Fruit fly (Drosophila melanogaster) S2 (cell line): Measurements from ENCODE around the gene sphe.

ENCODE experiments used
- CG8478 ChIP-seq: fragments of >200 bp; optimal IDR thresholded peaks from 2 replicates; lab custom pipeline; 2018
- CTCF ChIP-seq, 2 experiments: fragments of >200 bp; optimal IDR thresholded peaks; 2 replicates each; lab custom pipeline; 2018

The sphe gene

DNA sequence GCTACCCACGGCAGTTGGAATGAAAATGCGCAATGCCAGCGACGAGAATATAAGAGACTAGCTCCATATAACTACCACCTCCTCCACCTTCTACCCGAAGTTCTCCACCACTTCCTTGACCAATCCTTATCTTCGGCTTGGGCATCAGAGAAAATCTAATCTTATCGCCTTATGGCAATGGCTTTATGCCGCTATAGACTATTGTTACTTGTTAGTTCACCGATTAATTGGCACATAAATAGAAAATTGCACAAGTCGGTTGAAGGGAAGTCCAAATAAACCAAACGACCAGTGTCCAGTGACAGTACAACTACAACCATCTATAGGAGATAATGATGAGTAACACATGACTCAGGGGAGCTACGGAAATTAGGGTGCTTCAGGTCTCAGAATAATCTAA, at the start of gene sphe:
TSS of gene sphe (minus strand) at position 32 of the 400 bp plus-strand sequence.
- TF ChIP-seq CG8478 (lab: Kevin White, UChicago) (no peak), CTCF (optimal IDR thresholded peaks at IDR 0.05; lab: Kevin White, UChicago) (no peak)

DNA sequence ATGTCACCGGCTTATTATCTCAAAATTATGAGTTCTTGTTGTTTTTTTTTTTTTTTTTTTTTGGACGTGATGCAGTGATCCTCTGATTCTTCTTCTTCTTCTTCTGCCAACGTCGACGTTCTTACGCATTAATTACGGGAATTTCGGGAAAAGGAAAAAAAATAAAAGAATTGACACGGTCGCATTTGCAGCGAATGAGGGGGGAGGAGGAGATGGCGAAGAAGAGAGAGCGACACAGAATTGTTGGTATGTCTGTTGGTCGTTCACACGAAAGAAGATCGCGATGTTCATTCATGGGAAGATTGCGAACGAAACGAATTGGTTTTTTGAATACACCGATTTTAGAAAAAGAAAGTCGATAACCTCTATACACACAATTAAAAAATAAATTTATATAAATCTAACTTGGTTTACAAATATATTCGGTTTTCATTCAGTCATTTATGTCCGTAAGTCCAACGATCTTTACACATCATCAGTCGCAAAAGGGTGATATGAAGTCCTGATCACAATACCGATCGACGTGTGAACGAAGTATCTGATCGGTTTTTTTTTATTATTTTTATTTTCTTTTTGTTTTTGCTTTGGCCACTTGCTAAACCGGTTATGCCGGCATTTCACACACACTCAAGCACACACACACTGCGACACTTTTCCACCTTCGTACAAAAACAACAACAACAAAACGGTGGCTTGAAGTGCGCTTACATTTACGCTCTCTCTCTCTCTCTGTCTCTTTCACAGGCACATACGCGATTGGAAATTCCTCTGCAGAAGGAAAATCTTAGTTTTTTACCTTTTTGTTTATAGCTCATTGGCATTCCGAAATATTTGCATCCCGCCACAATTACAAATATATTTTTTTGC, 49.2 kb upstream of the sphe start:
- no peak for TF ChIP-seq CG8478 (lab: Kevin White, UChicago)
- no peak for TF ChIP-seq CTCF (optimal IDR thresholded peaks at IDR 0.05; lab: Kevin White, UChicago)

DNA sequence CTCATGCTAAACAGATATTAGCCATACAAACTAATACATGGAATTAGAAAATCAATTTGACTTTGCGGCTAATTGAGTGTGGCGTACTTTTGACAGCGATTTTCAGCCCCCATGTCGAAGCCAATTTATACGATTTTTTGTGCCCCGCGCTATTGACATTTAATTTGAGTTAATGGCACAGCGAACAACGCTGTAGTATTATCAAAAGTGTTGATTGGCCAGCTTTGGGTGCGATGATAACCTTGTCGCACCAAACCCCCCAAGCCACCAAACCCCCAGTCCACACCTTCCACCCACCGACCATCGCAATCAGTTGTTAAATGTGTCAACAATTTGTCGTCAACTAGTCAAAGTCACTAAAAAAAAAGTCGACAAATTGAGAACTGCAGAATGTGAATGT, 47.6 kb upstream of the sphe start:
- TF ChIP-seq CG8478 (lab: Kevin White, UChicago) (no peak), CTCF (optimal IDR thresholded peaks at IDR 0.05; lab: Kevin White, UChicago) (no peak)

dm6 chrX:16747467-16747866, 45.7 kb upstream of the sphe start:
- TF ChIP-seq CTCF (optimal IDR thresholded peaks at IDR 0.05; lab: Kevin White, UChicago) (no peak), CG8478 (lab: Kevin White, UChicago) (no peak)

DNA sequence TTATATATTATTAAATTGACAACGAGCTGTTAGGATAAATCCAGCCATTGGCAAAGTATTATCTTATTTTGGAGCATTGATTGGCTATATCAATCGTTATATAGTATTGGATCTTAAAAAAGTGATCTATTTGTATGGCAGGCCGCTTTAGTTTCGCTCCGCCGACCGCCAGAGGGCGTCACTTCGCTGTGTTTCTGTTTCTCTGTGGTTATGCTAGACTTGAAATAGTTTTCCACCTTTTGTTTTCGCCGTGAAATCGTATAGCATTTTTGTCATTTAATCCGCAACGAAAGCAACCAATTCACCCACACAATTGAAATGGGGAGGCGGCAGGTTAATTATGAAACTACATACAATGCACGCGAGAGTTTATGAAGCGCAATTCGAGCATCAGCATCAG, 45.1 kb upstream of the sphe start:
- no peak for TF ChIP-seq CG8478 (lab: Kevin White, UChicago)
- peak; percentile 87 for TF ChIP-seq CTCF (optimal IDR thresholded peaks at IDR 0.05; lab: Kevin White, UChicago)

DNA sequence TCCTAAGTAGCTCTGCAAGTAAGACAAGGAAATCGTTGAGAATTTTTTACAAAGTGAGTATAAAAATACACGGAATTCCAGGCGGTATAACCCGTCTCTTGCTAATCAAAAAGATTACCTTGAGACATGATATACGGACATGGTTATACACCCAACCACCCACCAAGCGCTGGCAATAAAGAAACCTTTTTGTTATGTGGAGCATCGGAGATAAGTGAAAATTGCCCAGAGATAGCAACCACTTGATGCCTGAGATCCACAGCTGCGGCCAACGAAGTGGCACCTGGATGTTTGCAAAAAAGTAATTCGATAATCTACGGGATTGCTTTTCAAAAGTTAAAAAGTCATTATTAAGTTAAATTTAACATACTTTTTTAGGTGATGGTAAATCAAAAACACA, 44.2 kb upstream of the sphe start:
- TF ChIP-seq CTCF (optimal IDR thresholded peaks at IDR 0.05; lab: Kevin White, UChicago) (no peak), CG8478 (lab: Kevin White, UChicago) (no peak)

DNA sequence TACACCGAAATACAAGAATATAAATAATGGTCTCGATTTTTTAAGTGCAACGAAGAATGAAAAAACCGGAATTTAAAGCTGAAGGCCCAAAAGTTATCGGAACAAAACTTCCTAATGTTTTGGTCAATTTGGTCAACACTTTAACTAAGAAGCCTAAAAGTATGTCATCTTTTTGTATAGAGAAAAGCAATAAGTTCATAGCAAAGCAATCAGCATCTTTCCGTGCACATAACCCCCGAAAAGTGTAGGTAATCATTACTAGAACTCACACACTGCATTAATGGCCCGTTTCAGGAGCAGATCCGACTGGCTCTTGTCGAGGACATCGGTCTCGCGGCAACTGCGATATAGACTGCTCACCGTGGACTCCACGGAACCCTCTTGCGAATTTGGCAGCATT, 42.6 kb upstream of the sphe start:
- TF ChIP-seq CG8478 (lab: Kevin White, UChicago) (no peak), CTCF (optimal IDR thresholded peaks at IDR 0.05; lab: Kevin White, UChicago) (no peak)

- TF ChIP-seq CTCF (optimal IDR thresholded peaks at IDR 0.05; lab: Kevin White, UChicago) (no peak), CG8478 (lab: Kevin White, UChicago) (no peak)
Observed at dm6 chrX:16742547-16742946, 40.8 kb upstream of the sphe start, which contains the start of gene Twdlalpha. TSS of gene Twdlalpha (plus strand) at chrX:16742847.

dm6 chrX:16740606-16741005, 38.8 kb upstream of the sphe start, which contains the start of gene CG32568:
TSS of gene CG32568 (plus strand) at chrX:16740906.
- TF ChIP-seq CTCF (optimal IDR thresholded peaks at IDR 0.05; lab: Kevin White, UChicago) (no peak), CG8478 (lab: Kevin White, UChicago) (no peak)

- TF ChIP-seq CG8478 (lab: Kevin White, UChicago) (no peak), CTCF (optimal IDR thresholded peaks at IDR 0.05; lab: Kevin White, UChicago) (no peak)
Observed at dm6 chrX:16737878-16738277, 36.1 kb upstream of the sphe start, which contains the start of gene TwdlZ. TSS of gene TwdlZ (plus strand) at chrX:16738178.

DNA sequence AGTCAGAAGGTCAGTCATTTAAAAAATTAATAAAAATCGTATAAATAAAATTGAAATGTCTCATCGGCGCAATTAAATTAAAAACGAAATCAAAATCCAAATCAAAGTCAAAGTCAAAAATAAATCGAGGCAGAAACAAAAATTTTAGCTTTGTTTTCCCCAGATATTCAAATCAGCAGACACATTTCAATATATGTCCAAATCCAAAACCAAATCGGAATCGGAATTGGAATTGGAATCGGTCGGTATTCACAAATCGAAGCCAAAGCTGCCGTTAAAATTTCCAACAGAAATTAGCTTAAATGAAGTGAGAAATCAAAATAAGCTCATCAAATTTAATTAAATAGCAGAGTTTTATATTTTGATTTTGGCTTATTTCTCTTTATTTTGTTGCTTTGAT, 34.4 kb upstream of the sphe start:
- TF ChIP-seq CTCF (optimal IDR thresholded peaks at IDR 0.05; lab: Kevin White, UChicago) (no peak), CG8478 (lab: Kevin White, UChicago) (no peak)

dm6 chrX:16734647-16735046, 32.9 kb upstream of the sphe start, which contains the start of gene TwdlY:
TSS of gene TwdlY (plus strand) at chrX:16734947.
- TF ChIP-seq CG8478 (lab: Kevin White, UChicago), result no peak
- no peak for TF ChIP-seq CTCF (optimal IDR thresholded peaks at IDR 0.05; lab: Kevin White, UChicago)

dm6 chrX:16733244-16733643, 31.5 kb upstream of the sphe start:
- no peak for TF ChIP-seq CG8478 (lab: Kevin White, UChicago)
- TF ChIP-seq CTCF (optimal IDR thresholded peaks at IDR 0.05; lab: Kevin White, UChicago), result no peak

DNA sequence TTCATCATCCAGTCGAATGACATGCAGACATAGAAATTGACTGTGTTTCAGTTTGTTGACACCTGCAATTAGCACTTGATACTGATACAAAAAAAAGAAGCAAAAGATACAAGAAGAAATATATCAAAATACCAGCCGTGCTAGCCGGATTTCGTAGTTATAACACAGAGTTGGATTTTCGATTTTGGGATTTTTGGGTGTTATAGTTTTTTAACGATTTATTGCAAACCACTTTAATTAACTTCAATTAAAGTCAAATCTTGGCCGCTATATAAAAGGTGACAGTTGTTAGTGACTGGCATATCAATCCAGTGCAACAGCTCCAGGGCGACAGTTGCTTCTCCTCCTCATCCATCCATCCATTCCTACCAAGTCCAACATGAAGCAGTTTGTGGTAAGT, 29.0 kb upstream of the sphe start, which contains the start of gene TwdlX:
TSS of gene TwdlX (plus strand) at position 301 of the 400 bp plus-strand sequence.
- TF ChIP-seq CTCF (optimal IDR thresholded peaks at IDR 0.05; lab: Kevin White, UChicago), result no peak
- no peak for TF ChIP-seq CG8478 (lab: Kevin White, UChicago)

DNA sequence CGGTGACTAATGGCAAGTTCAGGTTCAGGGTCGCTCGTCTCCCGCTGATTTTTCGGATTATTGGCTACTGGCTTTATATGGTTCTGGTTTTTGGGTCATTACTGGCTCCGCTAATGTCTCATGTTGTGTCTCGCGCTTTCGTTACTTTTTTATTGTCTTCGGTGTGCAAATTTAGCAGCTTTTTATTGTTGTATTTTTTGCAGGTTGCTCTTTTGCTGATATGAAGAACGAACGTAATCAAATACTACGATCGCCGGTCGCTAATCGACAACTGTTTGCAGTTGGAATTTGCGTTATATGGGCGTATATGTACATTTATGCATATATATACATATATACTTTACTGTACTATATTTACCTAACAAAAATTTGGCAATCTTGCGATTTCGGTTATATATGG, 22.8 kb upstream of the sphe start:
- TF ChIP-seq CG8478 (lab: Kevin White, UChicago) (no peak), CTCF (optimal IDR thresholded peaks at IDR 0.05; lab: Kevin White, UChicago) (no peak)
